Fruit fly (Drosophila melanogaster): ENCODE measurements around the gene CG6959.
A peak's percentile ranks its signal among the peaks of the same experiment; 100 is the strongest.

CG6959 gene

DNA sequence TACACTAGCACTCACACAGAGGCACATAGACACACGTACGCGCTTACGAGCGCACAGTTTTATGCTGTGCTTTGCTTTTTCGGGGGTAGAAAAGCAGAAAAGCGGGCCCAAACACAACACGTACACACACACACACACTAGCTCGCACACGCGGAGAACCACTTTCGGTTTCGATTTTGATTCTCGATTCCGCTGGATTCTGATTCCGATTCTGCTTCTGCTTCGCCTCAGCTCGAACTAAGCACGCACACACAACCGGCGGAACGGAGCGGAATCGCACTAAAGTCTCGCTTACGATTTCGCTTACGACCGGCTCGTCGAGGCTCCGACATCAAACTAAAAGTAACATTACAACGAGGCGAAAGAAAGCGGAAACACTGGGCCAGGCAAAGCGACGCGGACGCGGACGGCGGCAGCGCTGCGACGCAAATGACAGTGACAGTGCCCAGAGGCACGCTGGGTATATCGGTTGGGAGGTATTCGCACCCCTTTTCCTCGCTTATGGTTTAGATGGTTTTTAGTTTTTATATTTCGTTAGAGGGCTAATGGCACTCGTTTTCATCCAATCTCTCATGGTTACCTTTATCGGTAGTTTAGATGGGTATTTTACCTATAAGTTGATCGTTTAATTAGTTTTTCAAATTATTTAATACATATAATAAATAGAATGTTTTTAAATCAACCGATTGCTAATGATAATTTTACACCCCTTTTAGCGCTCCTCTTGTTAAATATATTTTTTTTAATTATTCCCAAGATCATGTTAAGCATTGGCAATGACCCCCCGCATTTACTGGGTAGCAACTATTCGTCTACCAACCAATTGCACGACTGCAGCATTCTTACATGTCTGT lies 91.0 kb downstream of the CG6959 start (continued):
- TF ChIP-seq lz (GFP tag; optimal IDR thresholded peaks at IDR 0.05) (peak; percentile 16), OdsH (GFP tag; optimal IDR thresholded peaks at IDR 0.05) (peak; percentile 78), CG11762 (GFP tag; optimal IDR thresholded peaks at IDR 0.05; ENCODE audit: insufficient read depth) (peak; percentile 58), Hr4 (GFP tag; optimal IDR thresholded peaks at IDR 0.05) (peak; percentile 67), CG11902 (GFP tag; optimal IDR thresholded peaks at IDR 0.05) (peak; percentile 47), eg (GFP tag; IDR thresholded peaks at IDR 0.05) (peak; percentile 61), CG9139 (GFP tag; optimal IDR thresholded peaks at IDR 0.05) (peak; percentile 63), CG8632 (GFP tag; optimal IDR thresholded peaks at IDR 0.05) (peak; percentile 69), CG8119 (GFP tag; IDR thresholded peaks at IDR 0.05) (peak; percentile 48), Hr38 (GFP tag; optimal IDR thresholded peaks at IDR 0.05) (no peak), Gug (GFP tag; IDR thresholded peaks at IDR 0.05) (peak; percentile 36; the same call in 1 of the 2 replicates), CG10631 (GFP tag; optimal IDR thresholded peaks at IDR 0.05) (peak; percentile 68), cyc (GFP tag; optimal IDR thresholded peaks at IDR 0.05) (peak; percentile 24), pdm3 (GFP tag; optimal IDR thresholded peaks at IDR 0.05) (peak; percentile 46), fd85E (GFP tag; optimal IDR thresholded peaks at IDR 0.05) (no peak), Sox102F (GFP tag; optimal IDR thresholded peaks at IDR 0.05) (peak; percentile 52), CG6854 (GFP tag; optimal IDR thresholded peaks at IDR 0.05) (peak; percentile 81), Sox15 (GFP tag; optimal IDR thresholded peaks at IDR 0.05) (peak; percentile 77), spab (GFP tag; optimal IDR thresholded peaks at IDR 0.05) (peak; percentile 52), CG16779 (tag; optimal IDR thresholded peaks at IDR 0.05) (peak; percentile 12), Eip93F (GFP tag; optimal IDR thresholded peaks at IDR 0.05) (peak; percentile 28), dac (GFP tag; optimal IDR thresholded peaks at IDR 0.05) (peak; percentile 53), CG31627 (GFP tag; optimal IDR thresholded peaks at IDR 0.05) (peak; percentile 34), Eip75B (GFP tag; optimal IDR thresholded peaks at IDR 0.05) (peak; percentile 69), Eip78C (GFP tag) (peak; percentile 85)

DNA sequence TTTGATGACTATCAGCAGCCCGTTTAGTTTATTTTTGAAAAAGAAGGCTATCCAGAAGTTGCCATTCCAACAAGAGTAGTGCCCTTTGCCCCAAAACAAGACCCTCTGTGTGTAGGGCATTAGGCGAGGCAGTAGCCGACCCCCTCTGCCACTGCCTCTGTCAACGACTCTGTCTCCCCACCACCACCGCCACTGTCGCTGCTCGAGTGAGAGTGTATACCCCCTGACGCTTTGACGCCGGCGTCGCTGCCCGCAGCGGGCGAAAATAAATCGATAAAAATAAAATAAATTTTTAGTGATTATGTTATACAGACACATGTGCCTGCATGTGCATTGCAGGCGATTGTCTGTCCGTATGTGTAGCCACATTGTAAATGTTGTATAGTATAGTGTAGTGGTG lies 92.2 kb downstream of the CG6959 start:
- TF ChIP-seq salr (GFP tag; optimal IDR thresholded peaks at IDR 0.05) (peak in 1 of 2 experiments; percentile 9), CG16779 (tag; optimal IDR thresholded peaks at IDR 0.05) (no peak), CG32006 (GFP tag; optimal IDR thresholded peaks at IDR 0.05) (peak; percentile 19), svp (GFP tag) (peak; percentile 57), Hr39 (GFP tag; optimal IDR thresholded peaks at IDR 0.05) (no peak), eg (GFP tag; IDR thresholded peaks at IDR 0.05) (peak; percentile 41; the same call in 1 of the 3 replicates), Hr4 (GFP tag; optimal IDR thresholded peaks at IDR 0.05) (no peak), CG3032 (tag; optimal IDR thresholded peaks at IDR 0.05) (no peak), fd85E (GFP tag; optimal IDR thresholded peaks at IDR 0.05) (no peak), CG34406 (GFP tag; optimal IDR thresholded peaks at IDR 0.05) (no peak), CG10669 (GFP tag; optimal IDR thresholded peaks at IDR 0.05) (no peak), Lpt (GFP tag; optimal IDR thresholded peaks at IDR 0.05) (peak; percentile 17), dsx (GFP tag; optimal IDR thresholded peaks at IDR 0.05; ENCODE audit: poor library complexity, severe bottlenecking) (peak; percentile 59), cyc (GFP tag; optimal IDR thresholded peaks at IDR 0.05) (no peak), Eip78C (GFP tag) (peak; percentile 50), spab (GFP tag; optimal IDR thresholded peaks at IDR 0.05) (no peak)

DNA sequence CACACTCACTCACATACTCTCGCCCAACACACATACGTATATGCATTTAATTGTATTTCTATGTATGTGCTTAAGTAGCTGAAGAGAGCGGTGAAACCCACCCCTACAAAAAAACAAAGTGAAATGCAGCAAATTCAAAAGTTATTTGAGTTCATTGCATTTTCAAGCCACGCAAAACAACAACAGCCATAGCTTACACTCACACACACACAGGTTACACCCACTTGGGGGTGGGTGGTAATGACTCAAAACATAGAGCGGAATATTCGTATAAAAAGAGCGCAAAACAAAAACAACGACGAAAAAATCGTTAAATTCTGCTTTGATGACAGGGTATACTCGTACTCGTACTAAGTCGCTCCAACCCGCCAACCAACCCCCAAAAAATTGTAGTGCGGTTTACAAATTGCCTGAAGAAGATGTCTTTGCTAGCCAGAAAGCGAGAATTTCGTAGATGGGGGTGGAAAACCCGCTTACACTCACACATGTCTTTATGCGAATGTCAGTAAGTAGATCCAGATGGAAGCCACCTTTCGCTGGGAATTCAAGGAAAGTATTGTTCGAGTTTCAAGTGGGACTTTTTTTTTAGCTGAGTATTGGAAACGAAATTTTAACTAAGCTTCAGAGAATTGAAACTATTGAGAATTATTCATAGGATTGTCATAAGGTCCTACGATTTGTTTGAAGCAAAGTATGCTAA lies 93.0 kb downstream of the CG6959 start:
- TF ChIP-seq Blimp-1 (GFP tag; optimal IDR thresholded peaks at IDR 0.05) (no peak), Hr39 (GFP tag; optimal IDR thresholded peaks at IDR 0.05) (no peak)

Data from whole organism, prepupa.